Worm (Caenorhabditis elegans) whole organism, L4 larva: Measurements from ENCODE around the gene jkk-1.

Source experiments
- ama-1 ChIP-seq: fragments of 150-350 bp; optimal IDR thresholded peaks from 2 replicates; lab custom pipeline; 2014; ENCODE audit warnings: inconsistent platforms, mixed read lengths
- fos-1 ChIP-seq: fragments of 150-350 bp; optimal IDR thresholded peaks from 2 replicates; lab custom pipeline; 2014; ENCODE audit warnings: missing biosample characterization, missing genetic modification characterization
- hlh-30 ChIP-seq: sonication (generic microtip); optimal IDR thresholded peaks from 2 replicates; lab custom pipeline; 2017; ENCODE audit warnings: antibody characterized with exemption, mild to moderate bottlenecking, missing genetic modification characterization, missing compliant biosample characterization; ENCODE audit not compliant: insufficient read depth
- lin-1 ChIP-seq: fragments of 200-800 bp; sonication (Bioruptor generic); IDR thresholded peaks from 2 replicates; pipeline ENCODE4 v1.3.6; 2022; ENCODE audit warnings: missing genetic modification reagents, missing genetic modification characterization, missing compliant biosample characterization
- lin-13 ChIP-seq: fragments of 150-350 bp; optimal IDR thresholded peaks from 2 replicates; lab custom pipeline; 2014; ENCODE audit warnings: missing biosample characterization, missing genetic modification reagents, missing genetic modification characterization
- mxl-2 ChIP-seq: fragments of 200-800 bp; sonication (Bioruptor generic); conservative IDR thresholded peaks from 2 replicates; pipeline ENCODE4 v1.3.6; 2022; ENCODE audit warnings: missing genetic modification reagents, missing genetic modification characterization, missing compliant biosample characterization

DNA sequence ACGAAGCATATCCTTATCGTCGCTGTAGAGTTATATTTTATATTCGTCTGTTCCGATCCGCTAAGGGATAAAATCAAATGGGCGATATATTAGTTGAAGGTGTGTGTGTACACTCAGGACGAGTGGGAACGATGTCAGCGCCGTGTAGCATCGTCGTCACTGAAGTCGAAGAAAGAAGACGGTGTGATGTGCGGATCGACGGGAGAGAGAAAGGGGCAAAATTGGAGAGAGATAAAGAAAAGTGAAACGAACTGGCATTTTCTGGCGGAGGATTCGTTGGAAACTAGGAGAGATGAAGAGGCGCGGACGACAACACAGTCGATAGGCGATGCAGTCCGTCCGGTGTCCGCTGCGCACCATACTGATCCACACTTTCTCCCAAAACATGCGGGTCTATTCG, 30.3 kb upstream of the jkk-1 start, which contains the start of gene C26B9.3:
- TF ChIP-seq fos-1 (tag; lab: Kevin White, UChicago) (no peak), mxl-2 (GFP tag; lab: Robert Waterston, UW) (no peak), lin-13 (GFP tag; lab: Kevin White, UChicago) (no peak), ama-1 (lab: Kevin White, UChicago) (no peak), hlh-30 (tag; lab: Kevin White, UChicago) (no peak), lin-1 (no peak)
